Worm (Caenorhabditis elegans) whole organism, mixed stage, embryonic: ENCODE measurements around the gene nhr-260.

Experiments
- hlh-1 ChIP-seq: fragments of 150-350 bp; optimal IDR thresholded peaks from 2 replicates; lab custom pipeline; 2014; ENCODE audit warnings: missing biosample characterization, missing genetic modification reagents, missing genetic modification characterization
- lin-13 ChIP-seq: fragments of 150-350 bp; optimal IDR thresholded peaks from 2 replicates; lab custom pipeline; 2014; ENCODE audit warnings: missing biosample characterization, missing genetic modification characterization

- TF ChIP-seq hlh-1 (tag; lab: Kevin White, UChicago) (no peak), lin-13 (tag; lab: Kevin White, UChicago) (no peak)
These were observed 12.3 kb downstream of the nhr-260 start, which contains the start of gene sru-27 for ce11 chrV:1499140-1499539.
